Worm (Caenorhabditis elegans): Measurements from ENCODE around the gene zip-10.

zip-10 gene

ce11 chrV:11614805-11615497 is 35.6 kb downstream of the zip-10 start:
- TF ChIP-seq nhr-25 (tag; optimal IDR thresholded peaks at IDR 0.05), result peak; percentile 93
- peak; percentile 32 for TF ChIP-seq nhr-43 (tag; optimal IDR thresholded peaks at IDR 0.05; ENCODE audit: poor library complexity, severe bottlenecking)
- TF ChIP-seq zag-1 (tag; optimal IDR thresholded peaks at IDR 0.05), result no peak
- peak; percentile 36 for TF ChIP-seq pqm-1 (tag; optimal IDR thresholded peaks at IDR 0.05)
- TF ChIP-seq nhr-23 (tag; optimal IDR thresholded peaks at IDR 0.05), result peak; percentile 80
- TF ChIP-seq sea-2 (GFP tag; optimal IDR thresholded peaks at IDR 0.05), result no peak
- TF ChIP-seq unc-39 (tag; optimal IDR thresholded peaks at IDR 0.05), result no peak
- TF ChIP-seq snpc-4 (tag; optimal IDR thresholded peaks at IDR 0.05), result no peak
- TF ChIP-seq elt-2 (tag; optimal IDR thresholded peaks at IDR 0.05), result peak; percentile 65
- TF ChIP-seq R02D3.7 (tag; optimal IDR thresholded peaks at IDR 0.05), result peak; percentile 30
- peak; percentile 97 for TF ChIP-seq elt-1 (tag; optimal IDR thresholded peaks at IDR 0.05)
- no peak for TF ChIP-seq nhr-12 (tag; optimal IDR thresholded peaks at IDR 0.05)
- TF ChIP-seq daf-12 (tag; optimal IDR thresholded peaks at IDR 0.05), result no peak
- TF ChIP-seq mdl-1 (tag; optimal IDR thresholded peaks at IDR 0.05), result no peak
- peak; percentile 28 for TF ChIP-seq ceh-28 (tag; optimal IDR thresholded peaks at IDR 0.05)
- TF ChIP-seq aly-2 (tag; optimal IDR thresholded peaks at IDR 0.05), result no peak
- no peak for TF ChIP-seq hmg-11 (tag; optimal IDR thresholded peaks at IDR 0.05)
- TF ChIP-seq nfya-1 (tag; optimal IDR thresholded peaks at IDR 0.05; ENCODE audit: insufficient read depth), result no peak
- no peak for TF ChIP-seq mml-1 (tag; optimal IDR thresholded peaks at IDR 0.05)
- peak in 2 of 3 experiments; percentile 90 to 97 for TF ChIP-seq elt-3 (tag; optimal IDR thresholded peaks at IDR 0.05)

- TF ChIP-seq daf-12 (tag; optimal IDR thresholded peaks at IDR 0.05) (no peak), pha-4 (tag; optimal IDR thresholded peaks at IDR 0.05) (peak; percentile 74)
Measured at ce11 chrV:11613007-11613406, 37.6 kb downstream of the zip-10 start, which contains the start of gene tag-290. Gene tag-290, plus strand, starts transcription at chrV:11613307.

ce11 chrV:11610481-11610880 is 40.1 kb downstream of the zip-10 start, which contains the start of gene sas-5:
Gene sas-5, plus strand, starts transcription at chrV:11610737.
- TF ChIP-seq skn-1 (tag; optimal IDR thresholded peaks at IDR 0.05) (no peak), fkh-2 (tag; optimal IDR thresholded peaks at IDR 0.05) (no peak), ceh-28 (tag; optimal IDR thresholded peaks at IDR 0.05) (peak; percentile 40), mdl-1 (tag; optimal IDR thresholded peaks at IDR 0.05) (no peak), mml-1 (tag; optimal IDR thresholded peaks at IDR 0.05) (no peak), elt-2 (tag; optimal IDR thresholded peaks at IDR 0.05) (peak; percentile 59), nfya-1 (tag; optimal IDR thresholded peaks at IDR 0.05; ENCODE audit: insufficient read depth) (peak; percentile 65), ama-1 (optimal IDR thresholded peaks at IDR 0.05) (no peak), elt-1 (tag; optimal IDR thresholded peaks at IDR 0.05) (no peak), nhr-11 (tag; optimal IDR thresholded peaks at IDR 0.05) (no peak), zag-1 (tag; optimal IDR thresholded peaks at IDR 0.05) (no peak), lsy-12 (tag; optimal IDR thresholded peaks at IDR 0.05) (peak; percentile 47), sea-2 (GFP tag; optimal IDR thresholded peaks at IDR 0.05) (no peak), lin-39 (tag; optimal IDR thresholded peaks at IDR 0.05) (peak; percentile 54), ztf-11 (tag; optimal IDR thresholded peaks at IDR 0.05) (peak; percentile 29), hmg-11 (tag; optimal IDR thresholded peaks at IDR 0.05) (peak; percentile 89), R02D3.7 (tag; optimal IDR thresholded peaks at IDR 0.05) (peak; percentile 56), nhr-43 (tag; optimal IDR thresholded peaks at IDR 0.05; ENCODE audit: poor library complexity, severe bottlenecking) (peak; percentile 81), snpc-4 (tag; optimal IDR thresholded peaks at IDR 0.05) (peak; percentile 72), egl-27 (tag; optimal IDR thresholded peaks at IDR 0.05) (no peak), pqm-1 (tag; optimal IDR thresholded peaks at IDR 0.05) (no peak), jun-1 (tag; optimal IDR thresholded peaks at IDR 0.05) (peak; percentile 5), fos-1 (tag; optimal IDR thresholded peaks at IDR 0.05) (no peak), unc-39 (tag; optimal IDR thresholded peaks at IDR 0.05) (no peak), eor-1 (tag; optimal IDR thresholded peaks at IDR 0.05) (no peak), tbx-2 (tag; optimal IDR thresholded peaks at IDR 0.05) (peak; percentile 49), nhr-76 (tag; optimal IDR thresholded peaks at IDR 0.05) (peak; percentile 59), lin-15B (tag; optimal IDR thresholded peaks at IDR 0.05) (peak; percentile 64), nhr-25 (tag; optimal IDR thresholded peaks at IDR 0.05) (peak; percentile 56), nhr-12 (tag; optimal IDR thresholded peaks at IDR 0.05) (no peak), ceh-82 (tag; optimal IDR thresholded peaks at IDR 0.05) (peak; percentile 83), nhr-23 (tag; optimal IDR thresholded peaks at IDR 0.05) (peak; percentile 73), nhr-67 (tag; optimal IDR thresholded peaks at IDR 0.05) (no peak), ztf-4 (tag; optimal IDR thresholded peaks at IDR 0.05) (no peak)
